Worm (Caenorhabditis elegans) whole organism, young adult: Measurements from ENCODE around the gene gem-1.

Experiments used
- madf-10 ChIP-seq: sonication (generic microtip); optimal IDR thresholded peaks from 2 replicates; lab custom pipeline; 2016; ENCODE audit warnings: mild to moderate bottlenecking, missing genetic modification characterization, missing compliant biosample characterization
- madf-3 ChIP-seq: fragments of 200-800 bp; sonication (Bioruptor generic); IDR thresholded peaks from 2 replicates; pipeline ENCODE4 v1.3.6; 2022; ENCODE audit warnings: missing genetic modification reagents, missing genetic modification characterization, missing compliant biosample characterization
- nhr-179 ChIP-seq: sonication (generic microtip); optimal IDR thresholded peaks from 2 replicates; lab custom pipeline; 2016; ENCODE audit warnings: mild to moderate bottlenecking, missing genetic modification characterization, missing compliant biosample characterization
- pbrm-1 ChIP-seq: fragments of 200-800 bp; sonication (Bioruptor generic); IDR thresholded peaks from 2 replicates; pipeline ENCODE4 v1.3.6; 2022; ENCODE audit warnings: missing genetic modification reagents, missing genetic modification characterization, missing compliant biosample characterization
- pha-4 ChIP-seq: fragments of 150-350 bp; sonication (generic microtip); optimal IDR thresholded peaks from 2 replicates; lab custom pipeline; 2014; ENCODE audit warnings: missing biosample characterization, missing genetic modification reagents, missing genetic modification characterization
- snpc-4 ChIP-seq, 5 experiments: fragments of 150-350 bp in 1 of 5; sonication (generic microtip) in 4 of 5; optimal IDR thresholded peaks; 2 replicates each; lab custom pipeline; 2014 to 2018; ENCODE audit warnings: missing genetic modification characterization in 5 of 5, missing biosample characterization in 3 of 5, antibody characterized with exemption in 2 of 5, mild to moderate bottlenecking in 2 of 5, missing compliant biosample characterization in 2 of 5, missing genotype in 2 of 5, moderate library complexity in 2 of 5, missing genetic modification reagents in 1 of 5
- somi-1 ChIP-seq: fragments of 200-800 bp; sonication (Bioruptor generic); optimal IDR thresholded peaks from 2 replicates; lab custom pipeline; 2018; ENCODE audit warnings: mild to moderate bottlenecking, missing genetic modification characterization, missing compliant biosample characterization
- sptf-2 ChIP-seq: fragments of 200-800 bp; sonication (Bioruptor generic); optimal IDR thresholded peaks from 2 replicates; lab custom pipeline; 2018; ENCODE audit warnings: mild to moderate bottlenecking, missing genetic modification characterization, missing compliant biosample characterization
- unc-130 ChIP-seq: sonication (generic microtip); optimal IDR thresholded peaks from 2 replicates; lab custom pipeline; 2016; ENCODE audit warnings: missing genetic modification reagents, missing genetic modification characterization, missing compliant biosample characterization

- TF ChIP-seq madf-3 (GFP tag; lab: Robert Waterston, UW) (no peak), unc-130 (no peak), somi-1 (no peak), snpc-4 (GFP tag; optimal IDR thresholded peaks at IDR 0.05; lab: Kevin White, UChicago) (no peak), snpc-4 (tag; optimal IDR thresholded peaks at IDR 0.05; lab: Kevin White, UChicago) (no peak), madf-10 (tag; lab: Kevin White, UChicago) (no peak), pbrm-1 (GFP tag; lab: Robert Waterston, UW) (no peak), sptf-2 (GFP tag; lab: Kevin White, UChicago) (no peak), pha-4 (tag; lab: Kevin White, UChicago) (no peak), nhr-179 (no peak)
Measured at ce11 chrX:13360632-13361031, 16.2 kb downstream of the gem-1 start.
